Fruit fly (Drosophila melanogaster): ENCODE measurements around the gene CG10943.

DNA sequence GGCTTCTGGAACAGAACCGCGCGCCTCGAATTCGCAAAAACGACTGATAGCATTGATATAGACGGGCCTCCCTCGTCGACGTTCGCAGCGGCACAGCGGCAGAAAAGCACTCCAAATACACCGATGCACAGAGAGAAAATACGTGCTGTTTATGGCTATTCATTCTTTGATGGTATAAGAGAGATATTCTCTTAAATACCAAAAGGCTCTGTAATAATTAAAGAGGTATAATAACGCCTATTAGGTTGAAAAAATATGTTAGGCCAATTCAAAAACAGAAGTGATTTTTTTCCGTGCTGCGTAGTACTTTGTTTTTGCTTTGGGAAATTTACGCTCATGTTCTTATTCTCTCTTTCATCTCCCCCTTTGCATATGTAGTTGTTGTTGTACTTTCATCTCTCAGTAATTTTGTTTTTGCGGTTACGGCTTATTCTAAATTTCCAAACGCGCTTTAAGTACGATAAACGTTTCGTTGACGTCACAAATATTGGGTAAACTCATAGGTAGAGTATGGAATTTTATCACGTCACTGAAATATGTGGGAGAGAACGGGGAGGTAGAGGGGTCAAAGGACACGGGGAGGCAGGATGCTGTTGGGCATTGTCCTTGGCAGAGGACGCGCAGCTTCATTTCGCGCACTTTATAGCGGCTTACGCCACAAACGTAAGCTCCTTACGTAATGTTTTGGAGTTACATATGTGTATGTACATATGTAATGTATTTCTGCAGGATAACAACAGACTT is 19.5 kb downstream of the CG10943 start, which contains the start of gene nebu:
- TF ChIP-seq psq (optimal IDR thresholded peaks at IDR 0.05) (no peak), pan (optimal IDR thresholded peaks at IDR 0.05) (no peak), EcR (GFP tag; optimal IDR thresholded peaks at IDR 0.05) (no peak), CG8478 (optimal IDR thresholded peaks at IDR 0.05) (no peak), usp (GFP tag; optimal IDR thresholded peaks at IDR 0.05) (no peak)

Data from whole organism.